Worm (Caenorhabditis elegans) whole organism, L1 larva: Measurements from ENCODE around the gene M116.5.
"Not testable (repeated sequence)": the region's sequence is repeated elsewhere in the genome, so short reads cannot be mapped to it uniquely, and the experiment has no call there.

ENCODE experiments used
- aha-1 ChIP-seq: fragments of 150-350 bp; optimal IDR thresholded peaks from 2 replicates; lab custom pipeline; 2014; ENCODE audit warnings: missing biosample characterization, missing genetic modification characterization
- ceh-8 ChIP-seq: fragments of 200-800 bp; sonication (Bioruptor generic); optimal IDR thresholded peaks from 2 replicates; lab custom pipeline; 2018; ENCODE audit warnings: mild to moderate bottlenecking, missing genetic modification characterization, moderate library complexity, missing compliant biosample characterization
- ceh-82 ChIP-seq, 3 experiments: fragments of 150-350 bp in 1 of 3; sonication (generic microtip) in 2 of 3; optimal IDR thresholded peaks; 2 replicates each; lab custom pipeline; 2014 to 2017; ENCODE audit warnings: missing biosample characterization in 3 of 3, missing genetic modification characterization in 3 of 3
- elt-3 ChIP-seq, 6 experiments: fragments of 150-350 bp in 1 of 6; sonication (generic microtip); optimal IDR thresholded peaks; 2 replicates each; lab custom pipeline; 2017 to 2018; ENCODE audit warnings: missing biosample characterization in 6 of 6, missing genetic modification characterization in 6 of 6, inconsistent platforms in 1 of 6
- jun-1 ChIP-seq: fragments of 150-350 bp; optimal IDR thresholded peaks from 2 replicates; lab custom pipeline; 2014; ENCODE audit warnings: missing biosample characterization, missing genetic modification reagents, missing genetic modification characterization
- nhr-237 ChIP-seq: fragments of 150-350 bp; optimal IDR thresholded peaks from 2 replicates; lab custom pipeline; 2014; ENCODE audit warnings: missing biosample characterization, missing genetic modification characterization
- nhr-71 ChIP-seq: sonication (generic microtip); optimal IDR thresholded peaks from 2 replicates; lab custom pipeline; 2016; ENCODE audit warnings: mild to moderate bottlenecking, missing genetic modification characterization, moderate library complexity, missing compliant biosample characterization
- pag-3 ChIP-seq: sonication (generic microtip); optimal IDR thresholded peaks from 2 replicates; lab custom pipeline; 2017; ENCODE audit warnings: missing genetic modification characterization, mild to moderate bottlenecking, missing compliant biosample characterization, antibody characterized with exemption, borderline replicate concordance; ENCODE audit not compliant: insufficient read depth
- pqm-1 ChIP-seq: sonication (generic microtip); optimal IDR thresholded peaks from 3 replicates; lab custom pipeline; 2017; ENCODE audit warnings: missing biosample characterization, missing genetic modification characterization
- skn-1 ChIP-seq: fragments of 150-350 bp; optimal IDR thresholded peaks from 2 replicates; lab custom pipeline; 2014; ENCODE audit warnings: missing biosample characterization, missing genetic modification characterization
- snpc-4 ChIP-seq: fragments of 150-350 bp; optimal IDR thresholded peaks from 2 replicates; lab custom pipeline; 2014; ENCODE audit warnings: missing biosample characterization, missing genetic modification characterization
- sptf-1 ChIP-seq: fragments of 150-350 bp; optimal IDR thresholded peaks from 2 replicates; lab custom pipeline; 2014; ENCODE audit warnings: missing biosample characterization, missing genetic modification characterization
- unc-62 ChIP-seq: fragments of 150-350 bp; optimal IDR thresholded peaks from 2 replicates; lab custom pipeline; 2014; ENCODE audit warnings: missing biosample characterization, missing genetic modification reagents, missing genetic modification characterization
- zag-1 ChIP-seq: fragments of 150-350 bp; optimal IDR thresholded peaks from 2 replicates; lab custom pipeline; 2014; ENCODE audit warnings: missing biosample characterization, missing genetic modification characterization

ce11 chrIV:8389139-8389538 is 31.7 kb downstream of the M116.5 start, which contains the start of gene D2096.10:
- not testable (repeated sequence) for TF ChIP-seq ceh-82 (tag; optimal IDR thresholded peaks at IDR 0.05; lab: Kevin White, UChicago); pag-3; skn-1 (tag; lab: Kevin White, UChicago); snpc-4 (tag; lab: Kevin White, UChicago); ceh-8 (GFP tag; lab: Kevin White, UChicago); jun-1 (tag; lab: Kevin White, UChicago); pqm-1 (tag; lab: Kevin White, UChicago); nhr-71 (tag; lab: Kevin White, UChicago); elt-3 (tag; optimal IDR thresholded peaks at IDR 0.05; lab: Kevin White, UChicago); sptf-1 (tag; lab: Kevin White, UChicago); unc-62 (GFP tag; lab: Kevin White, UChicago); nhr-237 (tag; lab: Kevin White, UChicago); zag-1; aha-1 (tag; lab: Kevin White, UChicago)
